Worm (Caenorhabditis elegans): Measurements from ENCODE around the gene C08B6.10.
A peak's percentile ranks its signal among the peaks of the same experiment; 100 is the strongest.

The C08B6.10 gene

DNA sequence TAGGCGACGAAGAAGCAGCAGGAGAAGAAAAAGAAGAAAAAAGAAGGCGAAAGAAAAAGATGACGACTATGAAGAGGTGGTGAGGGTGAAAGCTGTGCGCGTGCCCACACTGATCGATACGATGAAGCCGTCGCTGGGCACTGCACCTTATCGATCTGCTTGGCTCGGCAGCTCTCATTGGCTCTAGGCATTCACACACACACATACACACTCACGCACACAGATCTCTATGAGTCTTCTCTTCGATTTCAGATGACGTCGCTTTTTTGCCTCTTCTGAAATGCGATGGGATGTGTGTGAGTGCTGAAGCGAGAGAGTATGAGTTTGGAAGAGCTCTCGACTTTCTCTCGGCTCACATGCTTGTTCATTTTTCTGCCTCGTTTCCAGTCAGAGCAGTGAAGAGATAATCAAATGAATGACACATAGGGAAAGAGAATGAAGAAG lies 49.4 kb downstream of the C08B6.10 start (continued):
- TF ChIP-seq ceh-40 (GFP tag; IDR thresholded peaks at IDR 0.05) (no peak), egrh-3 (GFP tag; IDR thresholded peaks at IDR 0.05) (no peak), F10E7.11 (tag; optimal IDR thresholded peaks at IDR 0.05) (no peak), tbx-9 (tag; optimal IDR thresholded peaks at IDR 0.05; ENCODE audit: borderline replicate concordance) (no peak), sea-2 (GFP tag; IDR thresholded peaks at IDR 0.05) (no peak), bed-1 (GFP tag; IDR thresholded peaks at IDR 0.05) (no peak), bed-2 (GFP tag; IDR thresholded peaks at IDR 0.05) (no peak), zfh-2 (GFP tag; conservative IDR thresholded peaks at IDR 0.05) (no peak), C06A6.2 (GFP tag; conservative IDR thresholded peaks at IDR 0.05) (0 out of 2 replicates have a peak, but pooled peaks have one; percentile 30), T07F8.4 (tag; optimal IDR thresholded peaks at IDR 0.05) (no peak), B0336.3 (GFP tag; IDR thresholded peaks at IDR 0.05) (0 out of 2 replicates have a peak, but pooled peaks have one; percentile 17), B0019.2 (GFP tag; conservative IDR thresholded peaks at IDR 0.05) (no peak), hsf-1 (GFP tag; IDR thresholded peaks at IDR 0.05) (no peak), pha-4 (tag; optimal IDR thresholded peaks at IDR 0.05) (no peak), hlh-26 (GFP tag; conservative IDR thresholded peaks at IDR 0.05) (no peak), lsy-27 (tag; optimal IDR thresholded peaks at IDR 0.05; ENCODE audit: borderline replicate concordance, insufficient read depth) (no peak), madf-10 (tag; optimal IDR thresholded peaks at IDR 0.05) (no peak), rec-8 (tag; optimal IDR thresholded peaks at IDR 0.05) (no peak), nfya-1 (tag; optimal IDR thresholded peaks at IDR 0.05; ENCODE audit: borderline replicate concordance, insufficient read depth) (no peak), athp-1 (tag; optimal IDR thresholded peaks at IDR 0.05) (no peak), chd-7 (tag; optimal IDR thresholded peaks at IDR 0.05) (peak; percentile 57), ceh-91 (GFP tag; IDR thresholded peaks at IDR 0.05) (no peak), aptf-2 (GFP tag; conservative IDR thresholded peaks at IDR 0.05) (no peak), hmg-20 (GFP tag; IDR thresholded peaks at IDR 0.05) (no peak), mcd-1 (GFP tag; IDR thresholded peaks at IDR 0.05) (peak; percentile 61), D2030.7 (GFP tag; IDR thresholded peaks at IDR 0.05) (no peak), K12H6.12 (tag; optimal IDR thresholded peaks at IDR 0.05) (peak; percentile 83), atf-7 (tag; optimal IDR thresholded peaks at IDR 0.05) (peak; percentile 85), ceh-100 (GFP tag; IDR thresholded peaks at IDR 0.05) (no peak), let-526 (GFP tag; IDR thresholded peaks at IDR 0.05) (no peak)
